Worm (Caenorhabditis elegans) whole organism, L2 larva: Measurements from ENCODE around the gene fbxc-47.

Experiments
- F13H6.1 ChIP-seq: sonication (generic microtip); optimal IDR thresholded peaks from 2 replicates; lab custom pipeline; 2016; ENCODE audit warnings: missing genetic modification characterization, missing compliant biosample characterization
- aly-2 ChIP-seq: fragments of 150-350 bp; optimal IDR thresholded peaks from 2 replicates; lab custom pipeline; 2014; ENCODE audit warnings: missing biosample characterization, missing genetic modification characterization
- ama-1 ChIP-seq: fragments of 150-350 bp; optimal IDR thresholded peaks from 2 replicates; lab custom pipeline; 2018; ENCODE audit warnings: inconsistent platforms
- ceh-16 ChIP-seq: fragments of 150-350 bp; optimal IDR thresholded peaks from 2 replicates; lab custom pipeline; 2014; ENCODE audit warnings: missing biosample characterization, missing genetic modification characterization
- dmd-4 ChIP-seq: sonication (generic microtip); optimal IDR thresholded peaks from 2 replicates; lab custom pipeline; 2017; ENCODE audit warnings: missing biosample characterization, missing genetic modification characterization
- fos-1 ChIP-seq: fragments of 150-350 bp; optimal IDR thresholded peaks from 2 replicates; lab custom pipeline; 2014; ENCODE audit warnings: missing biosample characterization, missing genetic modification characterization
- lin-11 ChIP-seq: fragments of 150-350 bp; sonication (generic microtip); optimal IDR thresholded peaks from 2 replicates; lab custom pipeline; 2014; ENCODE audit warnings: missing biosample characterization, missing genetic modification characterization, inconsistent platforms, mixed read lengths
- lin-39 ChIP-seq: fragments of 150-350 bp; optimal IDR thresholded peaks from 2 replicates; lab custom pipeline; 2014; ENCODE audit warnings: missing biosample characterization, missing genetic modification reagents, missing genetic modification characterization
- lsy-2 ChIP-seq, 2 experiments: fragments of 150-350 bp in 1 of 2; sonication (generic microtip) in 1 of 2; optimal IDR thresholded peaks; 2 replicates each; lab custom pipeline; 2014 to 2017; ENCODE audit warnings: missing biosample characterization in 2 of 2, missing genetic modification characterization in 2 of 2
- mdl-1 ChIP-seq, 2 experiments: fragments of 150-350 bp in 1 of 2; sonication (generic microtip) in 1 of 2; optimal IDR thresholded peaks; 2 replicates each; lab custom pipeline; 2017; ENCODE audit warnings: missing biosample characterization in 2 of 2, missing genetic modification characterization in 2 of 2
- nhr-11 ChIP-seq: fragments of 150-350 bp; optimal IDR thresholded peaks from 2 replicates; lab custom pipeline; 2014; ENCODE audit warnings: missing biosample characterization, missing genetic modification characterization
- nhr-6 ChIP-seq: fragments of 150-350 bp; optimal IDR thresholded peaks from 2 replicates; lab custom pipeline; 2014; ENCODE audit warnings: missing biosample characterization, missing genetic modification characterization
- snpc-4 ChIP-seq: fragments of 150-350 bp; optimal IDR thresholded peaks from 2 replicates; lab custom pipeline; 2014; ENCODE audit warnings: missing biosample characterization, missing genetic modification characterization
- ztf-4 ChIP-seq: fragments of 150-350 bp; optimal IDR thresholded peaks from 2 replicates; lab custom pipeline; 2014; ENCODE audit warnings: missing biosample characterization, missing genetic modification characterization

ce11 chrIV:3803252-3803651 is 2.1 kb upstream of the fbxc-47 start, which contains the start of the genes algn-14 and M02B7.2:
- TF ChIP-seq dmd-4 (tag; lab: Kevin White, UChicago) (no peak), nhr-6 (no peak), fos-1 (tag; lab: Kevin White, UChicago) (peak; percentile 14), mdl-1 (tag; optimal IDR thresholded peaks at IDR 0.05; lab: Kevin White, UChicago) (no peak), aly-2 (tag; lab: Kevin White, UChicago) (no peak), lsy-2 (tag; optimal IDR thresholded peaks at IDR 0.05; lab: Kevin White, UChicago) (peak; percentile 33 to 80), F13H6.1 (tag; lab: Kevin White, UChicago) (peak; percentile 57), ceh-16 (no peak), ama-1 (lab: Kevin White, UChicago) (no peak), lin-11 (tag; lab: Kevin White, UChicago) (no peak), lin-39 (tag; lab: Kevin White, UChicago) (no peak), ztf-4 (tag; lab: Kevin White, UChicago) (no peak), nhr-11 (tag; lab: Kevin White, UChicago) (no peak), snpc-4 (tag; lab: Kevin White, UChicago) (no peak)
